Worm (Caenorhabditis elegans) whole organism, mixed stage, embryonic: ENCODE measurements around the gene jac-1.

Experiments
- elt-3 ChIP-seq: fragments of 150-350 bp; optimal IDR thresholded peaks from 2 replicates; lab custom pipeline; 2014; ENCODE audit warnings: missing biosample characterization, missing genetic modification characterization
- hlh-1 ChIP-seq: fragments of 150-350 bp; optimal IDR thresholded peaks from 2 replicates; lab custom pipeline; 2014; ENCODE audit warnings: missing biosample characterization, missing genetic modification reagents, missing genetic modification characterization
- lin-32 ChIP-seq: fragments of 200-800 bp; sonication (Bioruptor generic); optimal IDR thresholded peaks from 2 replicates; lab custom pipeline; 2018; ENCODE audit warnings: mild to moderate bottlenecking, missing genetic modification characterization, missing compliant biosample characterization
- lsy-2 ChIP-seq: fragments of 150-350 bp; optimal IDR thresholded peaks from 2 replicates; lab custom pipeline; 2014; ENCODE audit warnings: missing biosample characterization, missing genetic modification characterization
- nhr-12 ChIP-seq: fragments of 150-350 bp; optimal IDR thresholded peaks from 2 replicates; lab custom pipeline; 2014; ENCODE audit warnings: missing biosample characterization, missing genetic modification characterization
- nhr-237 ChIP-seq: fragments of 150-350 bp; optimal IDR thresholded peaks from 2 replicates; lab custom pipeline; 2014; ENCODE audit warnings: missing biosample characterization, missing genetic modification characterization
- unc-62 ChIP-seq: fragments of 150-350 bp; optimal IDR thresholded peaks from 2 replicates; lab custom pipeline; 2014; ENCODE audit warnings: missing biosample characterization, missing genetic modification reagents, missing genetic modification characterization
- ztf-11 ChIP-seq: fragments of 150-350 bp; optimal IDR thresholded peaks from 2 replicates; lab custom pipeline; 2014; ENCODE audit warnings: missing biosample characterization, missing genetic modification characterization

- TF ChIP-seq lsy-2: no peak
- no peak for TF ChIP-seq nhr-237
- no peak for TF ChIP-seq lin-32
- no peak for TF ChIP-seq unc-62
- TF ChIP-seq elt-3 (tag; lab: Kevin White, UChicago): no peak
- TF ChIP-seq hlh-1 (tag; lab: Kevin White, UChicago): no peak
- no peak for TF ChIP-seq ztf-11 (tag; lab: Kevin White, UChicago)
- TF ChIP-seq nhr-12 (tag; lab: Kevin White, UChicago): no peak
These were observed 32.1 kb downstream of the jac-1 start, which contains the start of gene Y105C5B.20 for ce11 chrIV:15994505-15994904.
